Worm (Caenorhabditis elegans) whole organism, young adult: ENCODE data around the gene cct-5.
A peak's percentile ranks its signal among the peaks of the same experiment; 100 is the strongest.

Experiments used
- B0035.1 ChIP-seq: sonication (generic microtip); optimal IDR thresholded peaks from 2 replicates; lab custom pipeline; 2016; ENCODE audit warnings: missing genetic modification characterization, mild to moderate bottlenecking, missing compliant biosample characterization, missing genotype, missing genetic modification reagents
- D2030.7 ChIP-seq: fragments of 200-800 bp; sonication (Bioruptor generic); IDR thresholded peaks from 2 replicates; pipeline ENCODE4 v1.3.6; 2022; ENCODE audit warnings: missing genetic modification reagents, missing genetic modification characterization, missing compliant biosample characterization
- F33H1.4 ChIP-seq: fragments of 200-800 bp; sonication (Bioruptor generic); IDR thresholded peaks from 2 replicates; pipeline ENCODE4 v1.3.6; 2022; ENCODE audit warnings: missing genetic modification reagents, missing genetic modification characterization, missing compliant biosample characterization
- F37B4.10 ChIP-seq: fragments of 200-800 bp; sonication (Bioruptor generic); IDR thresholded peaks from 2 replicates; pipeline ENCODE4 v1.3.6; 2022; ENCODE audit warnings: missing genetic modification characterization, missing compliant biosample characterization
- F49E8.2 ChIP-seq: sonication (generic microtip); optimal IDR thresholded peaks from 3 replicates; lab custom pipeline; 2017; ENCODE audit warnings: missing genetic modification characterization, mild to moderate bottlenecking, missing compliant biosample characterization, antibody characterized with exemption, moderate library complexity; ENCODE audit not compliant: insufficient read depth
- F52B5.7 ChIP-seq: sonication (generic microtip); optimal IDR thresholded peaks from 2 replicates; lab custom pipeline; 2016; ENCODE audit warnings: mild to moderate bottlenecking, missing genetic modification characterization, missing compliant biosample characterization
- F57A8.1 ChIP-seq: fragments of 200-800 bp; sonication (Bioruptor generic); optimal IDR thresholded peaks from 2 replicates; lab custom pipeline; 2018; ENCODE audit warnings: mild to moderate bottlenecking, missing genetic modification characterization, moderate library complexity, missing compliant biosample characterization
- F57C9.4 ChIP-seq: sonication (generic microtip); optimal IDR thresholded peaks from 2 replicates; lab custom pipeline; 2017; ENCODE audit warnings: mild to moderate bottlenecking, missing genetic modification characterization, missing compliant biosample characterization
- T07F8.4 ChIP-seq: sonication (generic microtip); optimal IDR thresholded peaks from 2 replicates; lab custom pipeline; 2016; ENCODE audit warnings: mild to moderate bottlenecking, missing genetic modification characterization, moderate library complexity, missing compliant biosample characterization
- Y53G8AR.9 ChIP-seq: fragments of 200-800 bp; sonication (Bioruptor generic); conservative IDR thresholded peaks from 2 replicates; pipeline ENCODE4 v1.3.6; 2022; ENCODE audit warnings: missing genetic modification reagents, missing genetic modification characterization, missing compliant biosample characterization
- Y79H2A.3 ChIP-seq: fragments of 200-800 bp; sonication (Bioruptor generic); conservative IDR thresholded peaks from 2 replicates; pipeline ENCODE4 v1.3.6; 2022; ENCODE audit warnings: missing genetic modification reagents, missing genetic modification characterization, missing compliant biosample characterization
- ZK185.1 ChIP-seq: sonication (generic microtip); optimal IDR thresholded peaks from 2 replicates; lab custom pipeline; 2016; ENCODE audit warnings: mild to moderate bottlenecking, missing genetic modification characterization, missing compliant biosample characterization; ENCODE audit not compliant: poor library complexity, severe bottlenecking
- aptf-2 ChIP-seq: fragments of 200-800 bp; sonication (Bioruptor generic); conservative IDR thresholded peaks from 2 replicates; pipeline ENCODE4 v1.3.6; 2022; ENCODE audit warnings: missing genetic modification reagents, missing genetic modification characterization, missing compliant biosample characterization
- ccch-3 ChIP-seq: fragments of 200-800 bp; sonication (Bioruptor generic); optimal IDR thresholded peaks from 2 replicates; lab custom pipeline; 2018; ENCODE audit warnings: mild to moderate bottlenecking, missing genetic modification characterization, missing compliant biosample characterization
- cebp-1 ChIP-seq, 2 experiments: fragments of 200-800 bp in 1 of 2; sonication (Bioruptor generic) in 1 of 2; sonication (generic microtip) in 1 of 2; IDR thresholded peaks in 1 of 2; optimal IDR thresholded peaks in 1 of 2; 2 replicates each; pipeline versions ENCODE4 v1.3.6 to Lab custom; 2017 to 2022; ENCODE audit warnings: missing compliant biosample characterization in 2 of 2, missing genetic modification characterization in 2 of 2, mild to moderate bottlenecking in 1 of 2, missing genetic modification reagents in 1 of 2, moderate library complexity in 1 of 2
- ceh-27 ChIP-seq: fragments of 200-800 bp; sonication (Bioruptor generic); optimal IDR thresholded peaks from 2 replicates; lab custom pipeline; 2018; ENCODE audit warnings: mild to moderate bottlenecking, missing genetic modification characterization, moderate library complexity, missing compliant biosample characterization
- ceh-40 ChIP-seq: fragments of 200-800 bp; sonication (Bioruptor generic); IDR thresholded peaks from 2 replicates; pipeline ENCODE4 v1.3.6; 2022; ENCODE audit warnings: missing genetic modification characterization, missing compliant biosample characterization
- ceh-58 ChIP-seq: fragments of 200-800 bp; sonication (Bioruptor generic); IDR thresholded peaks from 2 replicates; pipeline ENCODE4 v1.3.6; 2022; ENCODE audit warnings: missing genetic modification characterization, missing compliant biosample characterization
- ceh-79 ChIP-seq: sonication (generic microtip); optimal IDR thresholded peaks from 2 replicates; lab custom pipeline; 2017; ENCODE audit warnings: mild to moderate bottlenecking, missing genetic modification characterization, missing compliant biosample characterization
- egl-18 ChIP-seq: fragments of 200-800 bp; sonication (Bioruptor generic); IDR thresholded peaks from 2 replicates; pipeline ENCODE4 v1.3.6; 2022; ENCODE audit warnings: missing genetic modification reagents, missing genetic modification characterization, missing compliant biosample characterization
- egl-44 ChIP-seq: fragments of 200-800 bp; sonication (Bioruptor generic); IDR thresholded peaks from 2 replicates; pipeline ENCODE4 v1.3.6; 2022; ENCODE audit warnings: missing genetic modification reagents, missing genetic modification characterization, missing compliant biosample characterization
- hlh-12 ChIP-seq: sonication (generic microtip); optimal IDR thresholded peaks from 2 replicates; lab custom pipeline; 2016; ENCODE audit warnings: missing genetic modification characterization, missing compliant biosample characterization
- hsf-1 ChIP-seq: fragments of 200-800 bp; sonication (Bioruptor generic); IDR thresholded peaks from 2 replicates; pipeline ENCODE4 v1.3.6; 2022; ENCODE audit warnings: missing genetic modification reagents, missing genetic modification characterization, missing compliant biosample characterization
- lin-26 ChIP-seq: fragments of 200-800 bp; sonication (Bioruptor generic); IDR thresholded peaks from 2 replicates; pipeline ENCODE4 v1.3.6; 2022; ENCODE audit warnings: missing genetic modification reagents, missing genetic modification characterization, missing compliant biosample characterization
- lin-54 ChIP-seq: fragments of 200-800 bp; sonication (Bioruptor generic); optimal IDR thresholded peaks from 2 replicates; lab custom pipeline; 2018; ENCODE audit warnings: mild to moderate bottlenecking, missing genetic modification characterization, missing compliant biosample characterization
- lsl-1 ChIP-seq: fragments of 200-800 bp; sonication (Bioruptor generic); optimal IDR thresholded peaks from 2 replicates; lab custom pipeline; 2018; ENCODE audit warnings: mild to moderate bottlenecking, missing genetic modification characterization, moderate library complexity, missing compliant biosample characterization
- lsy-27 ChIP-seq: sonication (generic microtip); optimal IDR thresholded peaks from 2 replicates; lab custom pipeline; 2017; ENCODE audit warnings: missing genetic modification characterization, mild to moderate bottlenecking, missing compliant biosample characterization, antibody characterized with exemption, missing genotype, borderline replicate concordance; ENCODE audit not compliant: insufficient read depth
- madf-10 ChIP-seq: sonication (generic microtip); optimal IDR thresholded peaks from 2 replicates; lab custom pipeline; 2016; ENCODE audit warnings: mild to moderate bottlenecking, missing genetic modification characterization, missing compliant biosample characterization
- madf-6 ChIP-seq: fragments of 200-800 bp; sonication (Bioruptor generic); IDR thresholded peaks from 2 replicates; pipeline ENCODE4 v1.3.6; 2022; ENCODE audit warnings: missing genetic modification reagents, missing genetic modification characterization, missing compliant biosample characterization
- madf-8 ChIP-seq: fragments of 200-800 bp; sonication (Bioruptor generic); conservative IDR thresholded peaks from 2 replicates; pipeline ENCODE4 v1.3.6; 2022; ENCODE audit warnings: missing genetic modification reagents, missing genetic modification characterization, missing compliant biosample characterization
- mcd-1 ChIP-seq: fragments of 200-800 bp; sonication (Bioruptor generic); IDR thresholded peaks from 2 replicates; pipeline ENCODE4 v1.3.6; 2022; ENCODE audit warnings: missing genetic modification reagents, missing genetic modification characterization, missing compliant biosample characterization
- mxl-1 ChIP-seq: sonication (generic microtip); optimal IDR thresholded peaks from 2 replicates; lab custom pipeline; 2016; ENCODE audit warnings: missing genetic modification characterization, missing compliant biosample characterization
- nfya-2 ChIP-seq: fragments of 200-800 bp; sonication (Bioruptor generic); IDR thresholded peaks from 2 replicates; pipeline ENCODE4 v1.3.6; 2022; ENCODE audit warnings: missing genetic modification reagents, missing genetic modification characterization, missing compliant biosample characterization
- nhr-90 ChIP-seq: sonication (generic microtip); optimal IDR thresholded peaks from 2 replicates; lab custom pipeline; 2016; ENCODE audit warnings: missing genotype, mild to moderate bottlenecking, missing genetic modification characterization, missing compliant biosample characterization
- pbrm-1 ChIP-seq: fragments of 200-800 bp; sonication (Bioruptor generic); IDR thresholded peaks from 2 replicates; pipeline ENCODE4 v1.3.6; 2022; ENCODE audit warnings: missing genetic modification reagents, missing genetic modification characterization, missing compliant biosample characterization
- rec-8 ChIP-seq, 2 experiments: sonication (generic microtip); optimal IDR thresholded peaks; 2 replicates each; lab custom pipeline; 2016; ENCODE audit warnings: mild to moderate bottlenecking in 2 of 2, missing genetic modification characterization in 2 of 2, missing genetic modification reagents in 2 of 2, missing genotype in 2 of 2, missing biosample characterization in 1 of 2, missing compliant biosample characterization in 1 of 2, moderate library complexity in 1 of 2
- rpc-1 ChIP-seq, 2 experiments: fragments of 150-350 bp in 1 of 2; sonication (generic microtip) in 1 of 2; optimal IDR thresholded peaks; 2 replicates each; lab custom pipeline; 2014 to 2018; ENCODE audit warnings: missing biosample characterization in 1 of 2, missing genetic modification characterization in 1 of 2, missing genetic modification reagents in 1 of 2, missing genotype in 1 of 2
- sea-2 ChIP-seq: fragments of 200-800 bp; sonication (Bioruptor generic); IDR thresholded peaks from 2 replicates; pipeline ENCODE4 v1.3.6; 2022; ENCODE audit warnings: missing genetic modification characterization, missing compliant biosample characterization
- snpc-1.1 ChIP-seq: sonication (generic microtip); optimal IDR thresholded peaks from 2 replicates; lab custom pipeline; 2017; ENCODE audit warnings: missing genetic modification characterization, mild to moderate bottlenecking, missing compliant biosample characterization, antibody characterized with exemption, moderate library complexity, missing genotype, missing genetic modification reagents; ENCODE audit not compliant: insufficient read depth
- snpc-3.4 ChIP-seq: sonication (generic microtip); optimal IDR thresholded peaks from 2 replicates; lab custom pipeline; 2017; ENCODE audit warnings: missing genetic modification characterization, mild to moderate bottlenecking, missing compliant biosample characterization, antibody characterized with exemption, moderate library complexity, missing genotype, missing genetic modification reagents
- snpc-4 ChIP-seq, 5 experiments: fragments of 150-350 bp in 1 of 5; sonication (generic microtip) in 4 of 5; optimal IDR thresholded peaks; 2 replicates each; lab custom pipeline; 2014 to 2018; ENCODE audit warnings: missing genetic modification characterization in 5 of 5, missing biosample characterization in 3 of 5, antibody characterized with exemption in 2 of 5, mild to moderate bottlenecking in 2 of 5, missing compliant biosample characterization in 2 of 5, missing genotype in 2 of 5, moderate library complexity in 2 of 5, missing genetic modification reagents in 1 of 5
- unc-130 ChIP-seq: sonication (generic microtip); optimal IDR thresholded peaks from 2 replicates; lab custom pipeline; 2016; ENCODE audit warnings: missing genetic modification reagents, missing genetic modification characterization, missing compliant biosample characterization
- unc-62 ChIP-seq: fragments of 150-350 bp; optimal IDR thresholded peaks from 2 replicates; lab custom pipeline; 2014; ENCODE audit warnings: missing biosample characterization, missing genetic modification reagents, missing genetic modification characterization
- xnd-1 ChIP-seq: sonication (generic microtip); optimal IDR thresholded peaks from 2 replicates; lab custom pipeline; 2016; ENCODE audit warnings: missing genotype, missing genetic modification reagents, missing genetic modification characterization, missing compliant biosample characterization
- zfh-2 ChIP-seq: fragments of 200-800 bp; sonication (Bioruptor generic); conservative IDR thresholded peaks from 2 replicates; pipeline ENCODE4 v1.3.6; 2022; ENCODE audit warnings: missing genetic modification reagents, missing genetic modification characterization, missing compliant biosample characterization
- ztf-6 ChIP-seq: fragments of 200-800 bp; sonication (Bioruptor generic); IDR thresholded peaks from 2 replicates; pipeline ENCODE4 v1.3.6; 2022; ENCODE audit warnings: missing genetic modification reagents, missing genetic modification characterization, missing compliant biosample characterization

The cct-5 gene

DNA sequence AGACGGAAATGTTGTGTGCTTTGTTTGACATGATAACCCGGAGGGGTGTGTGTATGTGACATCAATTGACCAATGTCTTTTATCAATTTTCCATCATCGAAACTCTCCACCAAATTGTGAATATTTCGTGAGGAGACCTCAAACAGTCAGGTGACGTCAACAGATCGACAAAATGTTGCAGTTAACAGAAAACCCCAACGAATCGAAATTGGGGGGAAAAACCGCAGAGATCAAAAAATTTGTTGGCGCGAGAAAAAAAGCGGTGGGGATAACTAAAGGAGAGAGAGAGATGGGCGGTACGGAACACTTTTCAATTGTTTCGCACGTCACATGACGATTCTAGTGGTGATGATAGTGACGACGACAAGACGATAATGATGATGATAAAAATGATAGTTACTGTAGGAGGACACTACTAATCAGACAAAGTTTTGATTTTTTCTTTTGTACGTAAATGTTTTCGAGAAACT is 13.3 kb downstream of the cct-5 start (continued):
- no peak for TF ChIP-seq rec-8 (tag; optimal IDR thresholded peaks at IDR 0.05; lab: Kevin White, UChicago)
- no peak for TF ChIP-seq hsf-1
- TF ChIP-seq ZK185.1 (tag; lab: Kevin White, UChicago) = peak; percentile 66
- no peak for TF ChIP-seq F37B4.10 (GFP tag; lab: Robert Waterston, UW)
- no peak for TF ChIP-seq egl-44
- TF ChIP-seq ceh-27 (GFP tag; lab: Kevin White, UChicago) = no peak
- no peak for TF ChIP-seq unc-130 (GFP tag; lab: Kevin White, UChicago)
- TF ChIP-seq snpc-1.1 (tag; lab: Kevin White, UChicago) = no peak
- TF ChIP-seq ztf-6 (GFP tag; lab: Robert Waterston, UW) = no peak
- TF ChIP-seq egl-18 (GFP tag; lab: Robert Waterston, UW) = no peak
- TF ChIP-seq nhr-90 (tag; lab: Kevin White, UChicago) = no peak
- no peak for TF ChIP-seq B0035.1 (tag; lab: Kevin White, UChicago)
- no peak for TF ChIP-seq ceh-79
- TF ChIP-seq rpc-1 (optimal IDR thresholded peaks at IDR 0.05; lab: Kevin White, UChicago) = no peak
- no peak for TF ChIP-seq rpc-1 (tag; optimal IDR thresholded peaks at IDR 0.05; lab: Kevin White, UChicago)
- TF ChIP-seq lsy-27 (tag; lab: Kevin White, UChicago) = no peak
- no peak for TF ChIP-seq F57C9.4 (tag; lab: Kevin White, UChicago)
- TF ChIP-seq madf-6 (GFP tag; lab: Robert Waterston, UW) = 0 out of 2 replicates have a peak, but pooled peaks have one; percentile 16
- TF ChIP-seq xnd-1 (tag; lab: Kevin White, UChicago) = no peak
- TF ChIP-seq lsl-1 (GFP tag; lab: Kevin White, UChicago) = no peak
- no peak for TF ChIP-seq cebp-1 (GFP tag; IDR thresholded peaks at IDR 0.05; lab: Robert Waterston, UW)
- TF ChIP-seq cebp-1 (tag; optimal IDR thresholded peaks at IDR 0.05; lab: Kevin White, UChicago) = peak; percentile 51
- no peak for TF ChIP-seq madf-8
- TF ChIP-seq T07F8.4 (tag; lab: Kevin White, UChicago) = no peak
- TF ChIP-seq zfh-2 (GFP tag; lab: Robert Waterston, UW) = no peak
- TF ChIP-seq Y53G8AR.9 = no peak
- TF ChIP-seq lin-26 (GFP tag; lab: Robert Waterston, UW) = peak; percentile 51; the same call in 1 of the 2 replicates
- no peak for TF ChIP-seq snpc-3.4 (tag; lab: Kevin White, UChicago)
- peak; percentile 35 for TF ChIP-seq madf-10 (tag; lab: Kevin White, UChicago)
- TF ChIP-seq aptf-2 (GFP tag; lab: Robert Waterston, UW) = no peak
- TF ChIP-seq F57A8.1 = no peak
- no peak for TF ChIP-seq snpc-4 (GFP tag; optimal IDR thresholded peaks at IDR 0.05; lab: Kevin White, UChicago)
- TF ChIP-seq snpc-4 (tag; optimal IDR thresholded peaks at IDR 0.05; lab: Kevin White, UChicago) = peak in 1 of 4 experiments; percentile 20
- TF ChIP-seq nfya-2 (GFP tag; lab: Robert Waterston, UW) = no peak
- TF ChIP-seq ceh-40 = no peak
- TF ChIP-seq ceh-58 (GFP tag; lab: Robert Waterston, UW) = no peak
- no peak for TF ChIP-seq F33H1.4 (GFP tag; lab: Robert Waterston, UW)
- no peak for TF ChIP-seq Y79H2A.3 (GFP tag; lab: Robert Waterston, UW)
- no peak for TF ChIP-seq ccch-3 (GFP tag; lab: Kevin White, UChicago)
- no peak for TF ChIP-seq F52B5.7 (tag; lab: Kevin White, UChicago)
- TF ChIP-seq D2030.7 (GFP tag; lab: Robert Waterston, UW) = no peak
- TF ChIP-seq hlh-12 (tag; lab: Kevin White, UChicago) = no peak
- no peak for TF ChIP-seq mcd-1 (GFP tag; lab: Robert Waterston, UW)
- peak; percentile 36 for TF ChIP-seq lin-54
- TF ChIP-seq F49E8.2 (tag; lab: Kevin White, UChicago) = no peak
- TF ChIP-seq pbrm-1 (GFP tag; lab: Robert Waterston, UW) = no peak
- no peak for TF ChIP-seq mxl-1 (tag; lab: Kevin White, UChicago)
- peak; percentile 30 for TF ChIP-seq unc-62 (GFP tag; lab: Kevin White, UChicago)
- no peak for TF ChIP-seq sea-2 (GFP tag; lab: Robert Waterston, UW)
